Fruit fly (Drosophila melanogaster) whole organism, embryonic: Measurements from ENCODE around the gene Ac76E.
A peak's percentile ranks its signal among the peaks of the same experiment; 100 is the strongest.

ENCODE experiments used
- CG10147 ChIP-seq: fragments of 200-800 bp; sonication (Bioruptor generic); optimal IDR thresholded peaks from 2 replicates; lab custom pipeline; 2019; ENCODE audit warnings: missing biosample characterization, mild to moderate bottlenecking, missing genetic modification characterization, moderate library complexity
- CG14667 ChIP-seq: fragments of 200-800 bp; sonication (Bioruptor generic); IDR thresholded peaks from 2 replicates; pipeline ENCODE4 v1.3.6; 2022; ENCODE audit warnings: missing biosample characterization, missing genetic modification characterization
- CG15479 ChIP-seq: fragments of 200-800 bp; sonication (Bioruptor generic); optimal IDR thresholded peaks from 3 replicates; lab custom pipeline; 2019; ENCODE audit warnings: missing biosample characterization, mild to moderate bottlenecking, missing genetic modification characterization, moderate library complexity
- CG16813 ChIP-seq: fragments of 200-800 bp; sonication (Bioruptor generic); IDR thresholded peaks from 3 replicates; pipeline ENCODE4 v1.3.6; 2022; ENCODE audit warnings: missing biosample characterization, missing genetic modification characterization; ENCODE audit not compliant: partially characterized antibody
- CG17328 ChIP-seq: fragments of 200-800 bp; sonication (Bioruptor generic); IDR thresholded peaks from 2 replicates; pipeline ENCODE4 v1.3.6; 2022; ENCODE audit warnings: missing biosample characterization, missing genetic modification characterization
- CG18011 ChIP-seq: fragments of 200-800 bp; sonication (Bioruptor generic); optimal IDR thresholded peaks from 2 replicates; lab custom pipeline; 2017; ENCODE audit warnings: missing biosample characterization, missing genetic modification characterization, mild to moderate bottlenecking, moderate library complexity, missing genotype
- CG18599 ChIP-seq: fragments of 200-800 bp; sonication (Bioruptor generic); optimal IDR thresholded peaks from 3 replicates; lab custom pipeline; 2017; ENCODE audit warnings: missing biosample characterization, missing genetic modification characterization, mild to moderate bottlenecking, moderate library complexity, missing genetic modification reagents
- CG2202 ChIP-seq: fragments of 200-800 bp; sonication (Bioruptor generic); optimal IDR thresholded peaks from 2 replicates; lab custom pipeline; 2018; ENCODE audit warnings: missing biosample characterization, mild to moderate bottlenecking, missing genetic modification characterization
- CG30020 ChIP-seq: fragments of 200-800 bp; optimal IDR thresholded peaks from 2 replicates; lab custom pipeline; 2019; ENCODE audit warnings: missing biosample characterization, mild to moderate bottlenecking, missing genetic modification characterization, moderate library complexity
- CG3163 ChIP-seq: fragments of 200-800 bp; sonication (Bioruptor generic); optimal IDR thresholded peaks from 3 replicates; lab custom pipeline; 2016; ENCODE audit warnings: missing biosample characterization, missing genetic modification characterization
- CG3281 ChIP-seq: fragments of 200-800 bp; sonication (Bioruptor generic); optimal IDR thresholded peaks from 3 replicates; lab custom pipeline; 2017; ENCODE audit warnings: missing biosample characterization, mild to moderate bottlenecking, missing genetic modification characterization
- CG4424 ChIP-seq: fragments of 200-800 bp; sonication (Bioruptor generic); optimal IDR thresholded peaks from 3 replicates; lab custom pipeline; 2016; ENCODE audit warnings: missing biosample characterization, missing genetic modification characterization
- CG6254 ChIP-seq: fragments of 200-800 bp; sonication (Bioruptor generic); optimal IDR thresholded peaks from 3 replicates; lab custom pipeline; 2017; ENCODE audit warnings: mild to moderate bottlenecking, missing biosample characterization, missing genetic modification reagents, missing genetic modification characterization
- CG6654 ChIP-seq: fragments of 200-800 bp; sonication (Bioruptor generic); optimal IDR thresholded peaks from 2 replicates; lab custom pipeline; 2017; ENCODE audit warnings: missing biosample characterization, mild to moderate bottlenecking, missing genetic modification characterization
- CG7372 ChIP-seq: fragments of 200-800 bp; sonication (Bioruptor generic); IDR thresholded peaks from 2 replicates; pipeline ENCODE4 v1.3.6; 2022; ENCODE audit warnings: missing biosample characterization, missing genetic modification characterization
- CG7556 ChIP-seq: fragments of 200-800 bp; sonication (Bioruptor generic); optimal IDR thresholded peaks from 2 replicates; lab custom pipeline; 2017; ENCODE audit warnings: missing biosample characterization, mild to moderate bottlenecking, missing genetic modification characterization
- CG8388 ChIP-seq: fragments of 200-800 bp; sonication (Bioruptor generic); optimal IDR thresholded peaks from 2 replicates; lab custom pipeline; 2019; ENCODE audit warnings: missing biosample characterization, mild to moderate bottlenecking, missing genetic modification characterization, moderate library complexity
- CG8478 ChIP-seq: fragments of >200 bp; optimal IDR thresholded peaks from 2 replicates; lab custom pipeline; 2018
- CHES-1-like ChIP-seq: fragments of 200-800 bp; sonication (Bioruptor generic); optimal IDR thresholded peaks from 2 replicates; lab custom pipeline; 2016; ENCODE audit warnings: missing biosample characterization, missing genetic modification characterization
- CTCF ChIP-seq: fragments of 200-800 bp; sonication (Bioruptor generic); optimal IDR thresholded peaks from 2 replicates; lab custom pipeline; 2017; ENCODE audit warnings: missing biosample characterization, mild to moderate bottlenecking, missing genetic modification characterization, moderate library complexity
- Chrac-16 ChIP-seq: fragments of 200-800 bp; sonication (Bioruptor generic); optimal IDR thresholded peaks from 3 replicates; lab custom pipeline; 2016; ENCODE audit warnings: missing biosample characterization, missing genetic modification characterization
- CkIIα-i1 ChIP-seq: fragments of 200-800 bp; sonication (Bioruptor generic); IDR thresholded peaks from 2 replicates; pipeline ENCODE4 v1.3.6; 2022; ENCODE audit warnings: missing biosample characterization, missing genetic modification characterization
- Dbx ChIP-seq: fragments of 200-800 bp; sonication (Bioruptor generic); IDR thresholded peaks from 3 replicates; pipeline ENCODE4 v1.3.6; 2022; ENCODE audit warnings: missing biosample characterization, missing genetic modification characterization
- Drgx ChIP-seq: fragments of 200-800 bp; sonication (Bioruptor generic); IDR thresholded peaks from 2 replicates; pipeline ENCODE4 v1.3.6; 2022; ENCODE audit warnings: missing biosample characterization, missing genetic modification characterization
- Elba2 ChIP-seq: fragments of 200-800 bp; sonication (Bioruptor generic); optimal IDR thresholded peaks from 3 replicates; lab custom pipeline; 2016; ENCODE audit warnings: missing biosample characterization, missing genetic modification characterization
- Meics ChIP-seq: fragments of 200-800 bp; sonication (Bioruptor generic); optimal IDR thresholded peaks from 2 replicates; lab custom pipeline; 2017; ENCODE audit warnings: missing biosample characterization, mild to moderate bottlenecking, missing genetic modification characterization
- NC2α ChIP-seq: fragments of 200-800 bp; sonication (Bioruptor generic); optimal IDR thresholded peaks from 2 replicates; lab custom pipeline; 2016; ENCODE audit warnings: missing biosample characterization, missing genetic modification characterization
- NC2β ChIP-seq: fragments of 200-800 bp; sonication (Bioruptor generic); optimal IDR thresholded peaks from 2 replicates; lab custom pipeline; 2016; ENCODE audit warnings: missing biosample characterization, missing genetic modification characterization
- Rfx ChIP-seq: fragments of 200-800 bp; sonication (Bioruptor generic); IDR thresholded peaks from 2 replicates; pipeline ENCODE4 v1.3.6; 2022; ENCODE audit warnings: missing biosample characterization, missing genetic modification characterization
- Six4 ChIP-seq: fragments of 200-800 bp; sonication (Bioruptor generic); optimal IDR thresholded peaks from 2 replicates; lab custom pipeline; 2016; ENCODE audit warnings: missing biosample characterization, missing genetic modification characterization
- Ssrp ChIP-seq: fragments of 200-800 bp; sonication (Bioruptor generic); optimal IDR thresholded peaks from 2 replicates; lab custom pipeline; 2018; ENCODE audit warnings: missing biosample characterization, mild to moderate bottlenecking, missing genetic modification characterization, moderate library complexity
- Tbp ChIP-seq: fragments of >200 bp; optimal IDR thresholded peaks from 2 replicates; lab custom pipeline; 2018; ENCODE audit warnings: missing biosample characterization, missing genetic modification characterization
- aop ChIP-seq: fragments of 200-800 bp; sonication (Bioruptor generic); IDR thresholded peaks from 2 replicates; pipeline ENCODE4 v1.3.6; 2022; ENCODE audit warnings: missing biosample characterization, missing genetic modification characterization
- bbx ChIP-seq: fragments of 200-800 bp; sonication (Bioruptor generic); IDR thresholded peaks from 2 replicates; pipeline ENCODE4 v1.3.6; 2022; ENCODE audit warnings: missing biosample characterization, missing genetic modification characterization; ENCODE audit not compliant: partially characterized antibody
- btn ChIP-seq: fragments of 200-800 bp; sonication (Bioruptor generic); optimal IDR thresholded peaks from 2 replicates; lab custom pipeline; 2016; ENCODE audit warnings: missing biosample characterization, missing genetic modification characterization
- chif ChIP-seq, 2 experiments: fragments of 200-800 bp; sonication (Bioruptor generic); optimal IDR thresholded peaks; 3 replicates each; lab custom pipeline; 2016; ENCODE audit warnings: missing biosample characterization in 2 of 2, missing genetic modification characterization in 2 of 2
- da ChIP-seq: fragments of 200-800 bp; sonication (Bioruptor generic); optimal IDR thresholded peaks from 2 replicates; lab custom pipeline; 2016; ENCODE audit warnings: missing biosample characterization, missing genetic modification characterization
- danr ChIP-seq: fragments of 200-800 bp; sonication (Bioruptor generic); IDR thresholded peaks from 2 replicates; pipeline ENCODE4 v1.3.6; 2022; ENCODE audit warnings: missing biosample characterization, missing genetic modification characterization
- dm ChIP-seq: fragments of 200-800 bp; sonication (Bioruptor generic); optimal IDR thresholded peaks from 3 replicates; lab custom pipeline; 2016; ENCODE audit warnings: missing biosample characterization, missing genetic modification characterization
- grau ChIP-seq: fragments of 200-800 bp; optimal IDR thresholded peaks from 3 replicates; lab custom pipeline; 2019; ENCODE audit warnings: missing biosample characterization, mild to moderate bottlenecking, missing genetic modification characterization, moderate library complexity
- gsb ChIP-seq: fragments of 200-800 bp; sonication (Bioruptor generic); IDR thresholded peaks from 2 replicates; pipeline ENCODE4 v1.3.6; 2022; ENCODE audit warnings: missing biosample characterization, missing genetic modification characterization
- jumu ChIP-seq: fragments of 200-800 bp; sonication (Bioruptor generic); optimal IDR thresholded peaks from 3 replicates; lab custom pipeline; 2016; ENCODE audit warnings: missing biosample characterization, missing genetic modification characterization
- lmd ChIP-seq: fragments of 200-800 bp; sonication (Bioruptor generic); IDR thresholded peaks from 2 replicates; pipeline ENCODE4 v1.3.6; 2022; ENCODE audit warnings: missing biosample characterization, missing genetic modification characterization
- luna ChIP-seq: fragments of 200-800 bp; sonication (Bioruptor generic); optimal IDR thresholded peaks from 2 replicates; lab custom pipeline; 2016; ENCODE audit warnings: missing biosample characterization, missing genetic modification characterization
- mam ChIP-seq: fragments of 200-800 bp; sonication (Bioruptor generic); optimal IDR thresholded peaks from 3 replicates; lab custom pipeline; 2016; ENCODE audit warnings: missing biosample characterization, missing genetic modification characterization
- mirr ChIP-seq: fragments of 200-800 bp; sonication (Bioruptor generic); optimal IDR thresholded peaks from 3 replicates; lab custom pipeline; 2018; ENCODE audit warnings: missing biosample characterization, mild to moderate bottlenecking, missing genetic modification characterization
- nom ChIP-seq: fragments of 200-800 bp; sonication (Bioruptor generic); optimal IDR thresholded peaks from 2 replicates; lab custom pipeline; 2017; ENCODE audit warnings: missing biosample characterization, missing genetic modification characterization, mild to moderate bottlenecking, moderate library complexity, missing genetic modification reagents
- oc ChIP-seq: fragments of 200-800 bp; sonication (Bioruptor generic); optimal IDR thresholded peaks from 2 replicates; lab custom pipeline; 2018; ENCODE audit warnings: missing biosample characterization, mild to moderate bottlenecking, missing genetic modification characterization, moderate library complexity
- onecut ChIP-seq: fragments of 200-800 bp; sonication (Bioruptor generic); IDR thresholded peaks from 2 replicates; pipeline ENCODE4 v1.3.6; 2022; ENCODE audit warnings: missing biosample characterization, missing genetic modification characterization
- pita ChIP-seq: fragments of 200-800 bp; sonication (Bioruptor generic); optimal IDR thresholded peaks from 2 replicates; lab custom pipeline; 2017; ENCODE audit warnings: missing biosample characterization, mild to moderate bottlenecking, missing genetic modification characterization
- sisA ChIP-seq: fragments of 200-800 bp; sonication (Bioruptor generic); IDR thresholded peaks from 2 replicates; pipeline ENCODE4 v1.3.6; 2022; ENCODE audit warnings: missing biosample characterization, missing genetic modification characterization
- sug ChIP-seq: fragments of 200-800 bp; optimal IDR thresholded peaks from 2 replicates; lab custom pipeline; 2019; ENCODE audit warnings: missing biosample characterization, mild to moderate bottlenecking, missing genetic modification characterization, moderate library complexity
- wek ChIP-seq: fragments of 200-800 bp; sonication (Bioruptor generic); optimal IDR thresholded peaks from 3 replicates; lab custom pipeline; 2018; ENCODE audit warnings: missing biosample characterization, mild to moderate bottlenecking, missing genetic modification characterization, moderate library complexity

Gene Ac76E

dm6 chr3L:19932917-19933316 is 6.2 kb upstream of the Ac76E start (continued):
- no peak for TF ChIP-seq lmd (GFP tag; lab: Robert Waterston, UW)
- no peak for TF ChIP-seq jumu
- no peak for TF ChIP-seq CG6654 (GFP tag; lab: Kevin White, UChicago)
- TF ChIP-seq chif (GFP tag; optimal IDR thresholded peaks at IDR 0.05; lab: Kevin White, UChicago): no peak
- TF ChIP-seq Drgx (GFP tag; lab: Robert Waterston, UW): 0 out of 2 replicates have a peak, but pooled peaks have one; percentile 16
- peak; percentile 78 for TF ChIP-seq CG7372 (GFP tag; lab: Robert Waterston, UW)
- no peak for TF ChIP-seq CG14667 (GFP tag; lab: Robert Waterston, UW)
- no peak for TF ChIP-seq pita (GFP tag; lab: Kevin White, UChicago)
- peak; percentile 18 for TF ChIP-seq CTCF (GFP tag; lab: Kevin White, UChicago)
- no peak for TF ChIP-seq Six4 (GFP tag; lab: Kevin White, UChicago)
- peak; percentile 23 for TF ChIP-seq grau
- peak; percentile 29 for TF ChIP-seq CG2202
- TF ChIP-seq CHES-1-like (GFP tag; lab: Kevin White, UChicago): peak; percentile 2
- TF ChIP-seq Chrac-16 (GFP tag; lab: Kevin White, UChicago): no peak
- TF ChIP-seq da (GFP tag; lab: Kevin White, UChicago): no peak
- peak; percentile 45 for TF ChIP-seq Meics (GFP tag; lab: Kevin White, UChicago)
- peak; percentile 78 for TF ChIP-seq wek (GFP tag; lab: Kevin White, UChicago)
- TF ChIP-seq CG3163 (GFP tag; lab: Kevin White, UChicago): peak; percentile 52
- TF ChIP-seq NC2α (GFP tag; lab: Kevin White, UChicago): no peak
- TF ChIP-seq CG8478 (lab: Kevin White, UChicago): no peak
- no peak for TF ChIP-seq Tbp (GFP tag; lab: Kevin White, UChicago)
- no peak for TF ChIP-seq NC2β (GFP tag; lab: Kevin White, UChicago)
- TF ChIP-seq luna (GFP tag; lab: Kevin White, UChicago): peak; percentile 31
- peak; percentile 55 for TF ChIP-seq CG3281 (GFP tag; lab: Kevin White, UChicago)
- peak; percentile 69 for TF ChIP-seq mirr (GFP tag; lab: Kevin White, UChicago)
- TF ChIP-seq CG16813 (GFP tag; lab: Robert Waterston, UW): no peak
- TF ChIP-seq onecut: peak; percentile 41; the same call in 1 of the 2 replicates
- TF ChIP-seq CG8388: peak; percentile 82
- TF ChIP-seq CG7556 (GFP tag; lab: Kevin White, UChicago): peak; percentile 22
- TF ChIP-seq nom (GFP tag; lab: Kevin White, UChicago): no peak
- peak; percentile 79 for TF ChIP-seq sug (tag; lab: Kevin White, UChicago)
- TF ChIP-seq oc: no peak
- no peak for TF ChIP-seq CG15479 (GFP tag; lab: Kevin White, UChicago)
- TF ChIP-seq CG4424: peak; percentile 36
- TF ChIP-seq aop (GFP tag; lab: Robert Waterston, UW): no peak
- no peak for TF ChIP-seq dm (GFP tag; lab: Kevin White, UChicago)
- no peak for TF ChIP-seq sisA (GFP tag; lab: Robert Waterston, UW)
- TF ChIP-seq gsb (GFP tag; lab: Robert Waterston, UW): 0 out of 2 replicates have a peak, but pooled peaks have one; percentile 32
- TF ChIP-seq btn: no peak
- no peak for TF ChIP-seq Ssrp
- peak; percentile 25 for TF ChIP-seq CG18011 (GFP tag; lab: Kevin White, UChicago)
- peak; percentile 52 for TF ChIP-seq CG6254
- TF ChIP-seq danr: no peak
- peak; percentile 47; the same call in 1 of the 2 replicates for TF ChIP-seq Rfx (GFP tag; lab: Robert Waterston, UW)
- no peak for TF ChIP-seq bbx (GFP tag; lab: Robert Waterston, UW)
- TF ChIP-seq CkIIα-i1 (GFP tag; lab: Robert Waterston, UW): no peak
- TF ChIP-seq CG30020 (tag; lab: Kevin White, UChicago): no peak
- TF ChIP-seq Elba2 (GFP tag; lab: Kevin White, UChicago): no peak
- TF ChIP-seq CG10147: no peak
- peak; percentile 44; the same call in 1 of the 3 replicates for TF ChIP-seq Dbx (GFP tag; lab: Robert Waterston, UW)
- no peak for TF ChIP-seq CG17328 (GFP tag; lab: Robert Waterston, UW)
- no peak for TF ChIP-seq mam
- TF ChIP-seq CG18599 (GFP tag; lab: Kevin White, UChicago): peak; percentile 52
